Fruit fly (Drosophila melanogaster): ENCODE data around the gene CG5466.
A peak's percentile ranks its signal among the peaks of the same experiment; 100 is the strongest.

CG5466 gene

DNA sequence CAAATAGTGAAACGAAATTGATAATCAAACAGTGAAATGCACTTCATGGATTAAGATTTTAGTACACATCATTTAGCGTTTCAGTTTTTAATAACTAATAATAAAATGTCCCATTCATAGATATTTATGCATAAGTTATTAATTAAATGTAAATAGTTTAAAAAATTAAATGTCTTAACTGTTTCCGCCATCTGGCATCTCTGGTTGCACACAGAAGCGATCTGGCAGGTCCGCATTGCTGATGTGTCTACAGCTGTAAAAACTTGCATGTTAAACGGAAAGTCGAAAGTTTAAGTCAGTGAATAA lies 29.2 kb upstream of the CG5466 start, which contains the start of gene Srp72 (continued):
- peak; percentile 60 for TF ChIP-seq esn (GFP tag; optimal IDR thresholded peaks at IDR 0.05)
- no peak for TF ChIP-seq Hr38 (GFP tag; optimal IDR thresholded peaks at IDR 0.05)
- peak; percentile 46 for TF ChIP-seq CG11902 (GFP tag; optimal IDR thresholded peaks at IDR 0.05)
- peak; percentile 35 for TF ChIP-seq CG7368 (GFP tag; optimal IDR thresholded peaks at IDR 0.05)
- peak; percentile 31 for TF ChIP-seq cyc (GFP tag; optimal IDR thresholded peaks at IDR 0.05)
- peak; percentile 58 for TF ChIP-seq acj6 (GFP tag; optimal IDR thresholded peaks at IDR 0.05)
- peak; percentile 40 for TF ChIP-seq Sox15 (GFP tag; optimal IDR thresholded peaks at IDR 0.05)
- TF ChIP-seq achi (GFP tag; optimal IDR thresholded peaks at IDR 0.05): peak; percentile 56
- peak; percentile 52 for TF ChIP-seq CG3919 (GFP tag; optimal IDR thresholded peaks at IDR 0.05)
- TF ChIP-seq CG11762 (GFP tag; optimal IDR thresholded peaks at IDR 0.05; ENCODE audit: insufficient read depth): no peak
- peak; percentile 41 for TF ChIP-seq CG6808 (GFP tag; optimal IDR thresholded peaks at IDR 0.05)
- TF ChIP-seq CG8119 (GFP tag; IDR thresholded peaks at IDR 0.05): peak; percentile 58; the same call in 1 of the 3 replicates
- TF ChIP-seq CG6276 (GFP tag; optimal IDR thresholded peaks at IDR 0.05): no peak
- TF ChIP-seq Hr4 (GFP tag; optimal IDR thresholded peaks at IDR 0.05): peak; percentile 59
- peak; percentile 55 for TF ChIP-seq pdm3 (GFP tag; optimal IDR thresholded peaks at IDR 0.05)
- TF ChIP-seq Sox102F (GFP tag; optimal IDR thresholded peaks at IDR 0.05): peak; percentile 20

- TF ChIP-seq CG3032 (tag; optimal IDR thresholded peaks at IDR 0.05): peak; percentile 33
- TF ChIP-seq Eip78C (GFP tag): peak; percentile 65
- TF ChIP-seq CG9139 (GFP tag; optimal IDR thresholded peaks at IDR 0.05): no peak
- TF ChIP-seq Eip93F (GFP tag; optimal IDR thresholded peaks at IDR 0.05): no peak
- TF ChIP-seq dsx (GFP tag; optimal IDR thresholded peaks at IDR 0.05; ENCODE audit: poor library complexity, severe bottlenecking): no peak
- TF ChIP-seq dac (GFP tag; optimal IDR thresholded peaks at IDR 0.05): no peak
- TF ChIP-seq OdsH (GFP tag; optimal IDR thresholded peaks at IDR 0.05): no peak
- peak; percentile 57 for TF ChIP-seq fkh (GFP tag; optimal IDR thresholded peaks at IDR 0.05)
- TF ChIP-seq spab (GFP tag; optimal IDR thresholded peaks at IDR 0.05): no peak
- no peak for TF ChIP-seq vri (GFP tag; optimal IDR thresholded peaks at IDR 0.05)
- TF ChIP-seq CG11762 (GFP tag; optimal IDR thresholded peaks at IDR 0.05; ENCODE audit: insufficient read depth): no peak
- TF ChIP-seq CG32006 (GFP tag; optimal IDR thresholded peaks at IDR 0.05): no peak
- no peak for TF ChIP-seq CG8632 (GFP tag; optimal IDR thresholded peaks at IDR 0.05)
- TF ChIP-seq CG6276 (GFP tag; optimal IDR thresholded peaks at IDR 0.05): no peak
- TF ChIP-seq CG8319 (GFP tag; optimal IDR thresholded peaks at IDR 0.05): no peak
- TF ChIP-seq net (GFP tag; optimal IDR thresholded peaks at IDR 0.05): no peak
- no peak for TF ChIP-seq Gug (GFP tag; IDR thresholded peaks at IDR 0.05)
- TF ChIP-seq CG6163 (GFP tag; IDR thresholded peaks at IDR 0.05): no peak
- TF ChIP-seq CG10669 (GFP tag; optimal IDR thresholded peaks at IDR 0.05): no peak
- no peak for TF ChIP-seq CG34406 (GFP tag; optimal IDR thresholded peaks at IDR 0.05)
- TF ChIP-seq Lpt (GFP tag; optimal IDR thresholded peaks at IDR 0.05): no peak
- peak; percentile 30 for TF ChIP-seq CG31627 (GFP tag; optimal IDR thresholded peaks at IDR 0.05)
- TF ChIP-seq topi (GFP tag; optimal IDR thresholded peaks at IDR 0.05): peak; percentile 3
- TF ChIP-seq lz (GFP tag; optimal IDR thresholded peaks at IDR 0.05): peak; percentile 53
- TF ChIP-seq CG6808 (GFP tag; optimal IDR thresholded peaks at IDR 0.05): no peak
- TF ChIP-seq Sox14 (GFP tag; optimal IDR thresholded peaks at IDR 0.05): no peak
- peak in 1 of 2 experiments; percentile 6 for TF ChIP-seq ss (GFP tag; optimal IDR thresholded peaks at IDR 0.05)
- peak; percentile 36 for TF ChIP-seq esn (GFP tag; optimal IDR thresholded peaks at IDR 0.05)
- TF ChIP-seq CG11902 (GFP tag; optimal IDR thresholded peaks at IDR 0.05): no peak
- TF ChIP-seq Met (GFP tag; optimal IDR thresholded peaks at IDR 0.05): no peak
- TF ChIP-seq achi (GFP tag; optimal IDR thresholded peaks at IDR 0.05): no peak
- TF ChIP-seq CG8119 (GFP tag; IDR thresholded peaks at IDR 0.05): no peak
- TF ChIP-seq CG16779 (tag; optimal IDR thresholded peaks at IDR 0.05): no peak
- TF ChIP-seq eg (GFP tag; IDR thresholded peaks at IDR 0.05): 0 out of 3 replicates have a peak, but pooled peaks have one; percentile 14
- TF ChIP-seq CG6792 (GFP tag; optimal IDR thresholded peaks at IDR 0.05): no peak
- TF ChIP-seq Hr38 (GFP tag; optimal IDR thresholded peaks at IDR 0.05): no peak
- peak; percentile 12 for TF ChIP-seq acj6 (GFP tag; optimal IDR thresholded peaks at IDR 0.05)
- peak; percentile 26 for TF ChIP-seq Hr39 (GFP tag; optimal IDR thresholded peaks at IDR 0.05)
- TF ChIP-seq svp (GFP tag): peak; percentile 73
- TF ChIP-seq cyc (GFP tag; optimal IDR thresholded peaks at IDR 0.05): peak; percentile 27
- TF ChIP-seq CG15336 (GFP tag; IDR thresholded peaks at IDR 0.05): no peak
- no peak for TF ChIP-seq Sox15 (GFP tag; optimal IDR thresholded peaks at IDR 0.05)
- TF ChIP-seq pdm3 (GFP tag; optimal IDR thresholded peaks at IDR 0.05): peak; percentile 12
Observed at dm6 chr3R:20592517-20593462, 24.9 kb upstream of the CG5466 start, which contains the start of the genes Pus1 and bon. Gene Pus1, minus strand, starts transcription at chr3R:20592671. Gene bon, plus strand, starts transcription at chr3R:20593139.

Data from whole organism, prepupa.